Fruit fly (Drosophila melanogaster) whole organism, embryonic: ENCODE results near the gene Usp10.
A peak's percentile ranks its signal among the peaks of the same experiment; 100 is the strongest.

Experiments used
- Abd-B ChIP-seq: fragments of 200-800 bp; sonication (Bioruptor generic); optimal IDR thresholded peaks from 2 replicates; lab custom pipeline; 2018; ENCODE audit warnings: missing biosample characterization, mild to moderate bottlenecking, missing genetic modification characterization, moderate library complexity
- Atf-2 ChIP-seq: fragments of 200-800 bp; sonication (Bioruptor generic); optimal IDR thresholded peaks from 2 replicates; lab custom pipeline; 2016; ENCODE audit warnings: missing biosample characterization, missing genetic modification characterization
- CG1024 ChIP-seq: fragments of 200-800 bp; sonication (Bioruptor generic); IDR thresholded peaks from 2 replicates; pipeline ENCODE4 v1.3.6; 2022; ENCODE audit warnings: missing biosample characterization, missing genetic modification characterization
- CG11723 ChIP-seq: fragments of 200-800 bp; sonication (Bioruptor generic); optimal IDR thresholded peaks from 2 replicates; lab custom pipeline; 2017; ENCODE audit warnings: missing biosample characterization, mild to moderate bottlenecking, missing genetic modification characterization
- CG12104 ChIP-seq: fragments of 200-800 bp; sonication (Bioruptor generic); optimal IDR thresholded peaks from 3 replicates; lab custom pipeline; 2016; ENCODE audit warnings: missing biosample characterization, missing genetic modification characterization
- CG14050 ChIP-seq: fragments of 200-800 bp; sonication (Bioruptor generic); IDR thresholded peaks from 3 replicates; pipeline ENCODE4 v1.3.6; 2022; ENCODE audit warnings: missing biosample characterization, missing genetic modification characterization
- CG1529 ChIP-seq: fragments of 200-800 bp; sonication (Bioruptor generic); optimal IDR thresholded peaks from 3 replicates; lab custom pipeline; 2018; ENCODE audit warnings: missing biosample characterization, missing genetic modification characterization
- CG15696 ChIP-seq: fragments of 200-800 bp; sonication (Bioruptor generic); optimal IDR thresholded peaks from 2 replicates; lab custom pipeline; 2019; ENCODE audit warnings: missing biosample characterization, mild to moderate bottlenecking, missing genetic modification characterization, moderate library complexity
- CG16863 ChIP-seq: fragments of 200-800 bp; sonication (Bioruptor generic); optimal IDR thresholded peaks from 3 replicates; lab custom pipeline; 2016; ENCODE audit warnings: missing biosample characterization, missing genetic modification characterization
- CG17361 ChIP-seq: fragments of 200-800 bp; sonication (Bioruptor generic); IDR thresholded peaks from 3 replicates; pipeline ENCODE4 v1.3.6; 2022; ENCODE audit warnings: missing biosample characterization, missing genetic modification characterization
- CG17385 ChIP-seq: fragments of 200-800 bp; sonication (Bioruptor generic); optimal IDR thresholded peaks from 3 replicates; lab custom pipeline; 2018; ENCODE audit warnings: missing biosample characterization, mild to moderate bottlenecking, missing genetic modification characterization
- CG18599 ChIP-seq: fragments of 200-800 bp; sonication (Bioruptor generic); optimal IDR thresholded peaks from 3 replicates; lab custom pipeline; 2017; ENCODE audit warnings: missing biosample characterization, missing genetic modification characterization, mild to moderate bottlenecking, moderate library complexity, missing genetic modification reagents
- CG30020 ChIP-seq: fragments of 200-800 bp; optimal IDR thresholded peaks from 2 replicates; lab custom pipeline; 2019; ENCODE audit warnings: missing biosample characterization, mild to moderate bottlenecking, missing genetic modification characterization, moderate library complexity
- CG31224 ChIP-seq: fragments of 200-800 bp; sonication (Bioruptor generic); IDR thresholded peaks from 2 replicates; pipeline ENCODE4 v1.3.6; 2022; ENCODE audit warnings: missing biosample characterization, missing genetic modification characterization
- CG3838 ChIP-seq: fragments of 200-800 bp; sonication (Bioruptor generic); optimal IDR thresholded peaks from 3 replicates; lab custom pipeline; 2016; ENCODE audit warnings: missing biosample characterization, missing genetic modification characterization
- CG3847 ChIP-seq: fragments of 200-800 bp; sonication (Bioruptor generic); IDR thresholded peaks from 2 replicates; pipeline ENCODE4 v1.3.6; 2022; ENCODE audit warnings: missing biosample characterization, missing genetic modification characterization
- CG4424 ChIP-seq: fragments of 200-800 bp; sonication (Bioruptor generic); optimal IDR thresholded peaks from 3 replicates; lab custom pipeline; 2016; ENCODE audit warnings: missing biosample characterization, missing genetic modification characterization
- CG4730 ChIP-seq: fragments of 200-800 bp; sonication (Bioruptor generic); IDR thresholded peaks from 2 replicates; pipeline ENCODE4 v1.3.6; 2022; ENCODE audit warnings: missing biosample characterization, missing genetic modification characterization
- CG6272 ChIP-seq: fragments of 200-800 bp; sonication (Bioruptor generic); IDR thresholded peaks from 2 replicates; pipeline ENCODE4 v1.3.6; 2022; ENCODE audit warnings: missing biosample characterization, missing genetic modification characterization
- CG7786 ChIP-seq: fragments of 200-800 bp; sonication (Bioruptor generic); optimal IDR thresholded peaks from 2 replicates; lab custom pipeline; 2016; ENCODE audit warnings: missing biosample characterization, missing genetic modification characterization
- CG7963 ChIP-seq: fragments of 200-800 bp; sonication (Bioruptor generic); IDR thresholded peaks from 3 replicates; pipeline ENCODE4 v1.3.6; 2022; ENCODE audit warnings: missing biosample characterization, missing genetic modification characterization; ENCODE audit not compliant: partially characterized antibody
- CG9437 ChIP-seq: fragments of 200-800 bp; sonication (Bioruptor generic); optimal IDR thresholded peaks from 2 replicates; lab custom pipeline; 2018; ENCODE audit warnings: missing biosample characterization, mild to moderate bottlenecking, missing genetic modification characterization
- CG9932 ChIP-seq: fragments of 200-800 bp; sonication (Bioruptor generic); IDR thresholded peaks from 2 replicates; pipeline ENCODE4 v1.3.6; 2022; ENCODE audit warnings: missing biosample characterization, missing genetic modification characterization
- CkIIα-i1 ChIP-seq: fragments of 200-800 bp; sonication (Bioruptor generic); IDR thresholded peaks from 2 replicates; pipeline ENCODE4 v1.3.6; 2022; ENCODE audit warnings: missing biosample characterization, missing genetic modification characterization
- Fer1 ChIP-seq: fragments of 200-800 bp; sonication (Bioruptor generic); optimal IDR thresholded peaks from 2 replicates; lab custom pipeline; 2017; ENCODE audit warnings: missing biosample characterization, mild to moderate bottlenecking, missing genetic modification characterization
- Hmr ChIP-seq: fragments of 200-800 bp; sonication (Bioruptor generic); optimal IDR thresholded peaks from 3 replicates; lab custom pipeline; 2017; ENCODE audit warnings: mild to moderate bottlenecking, missing biosample characterization, missing genetic modification reagents, missing genetic modification characterization
- Hsf ChIP-seq: fragments of 200-800 bp; sonication (Bioruptor generic); optimal IDR thresholded peaks from 3 replicates; lab custom pipeline; 2016; ENCODE audit warnings: missing biosample characterization, missing genetic modification characterization
- Lpt ChIP-seq: fragments of >200 bp; optimal IDR thresholded peaks from 2 replicates; lab custom pipeline; 2018; ENCODE audit warnings: missing biosample characterization, missing genetic modification characterization
- Meics ChIP-seq: fragments of 200-800 bp; sonication (Bioruptor generic); optimal IDR thresholded peaks from 2 replicates; lab custom pipeline; 2017; ENCODE audit warnings: missing biosample characterization, mild to moderate bottlenecking, missing genetic modification characterization
- Mrtf ChIP-seq: fragments of 200-800 bp; sonication (Bioruptor generic); IDR thresholded peaks from 3 replicates; pipeline ENCODE4 v1.3.6; 2022; ENCODE audit warnings: missing biosample characterization, missing genetic modification characterization
- Opbp ChIP-seq: fragments of 200-800 bp; sonication (Bioruptor generic); IDR thresholded peaks from 3 replicates; pipeline ENCODE4 v1.3.6; 2022; ENCODE audit warnings: missing biosample characterization, missing genetic modification characterization; ENCODE audit not compliant: partially characterized antibody
- Poxn ChIP-seq: fragments of 200-800 bp; sonication (Bioruptor generic); IDR thresholded peaks from 2 replicates; pipeline ENCODE4 v1.3.6; 2022; ENCODE audit warnings: missing biosample characterization, missing genetic modification characterization
- Rfx ChIP-seq: fragments of 200-800 bp; sonication (Bioruptor generic); IDR thresholded peaks from 2 replicates; pipeline ENCODE4 v1.3.6; 2022; ENCODE audit warnings: missing biosample characterization, missing genetic modification characterization
- bigmax ChIP-seq: fragments of 200-800 bp; sonication (Bioruptor generic); optimal IDR thresholded peaks from 2 replicates; lab custom pipeline; 2018; ENCODE audit warnings: missing biosample characterization, mild to moderate bottlenecking, missing genetic modification characterization
- dati ChIP-seq: fragments of 200-800 bp; sonication (Bioruptor generic); IDR thresholded peaks from 2 replicates; pipeline ENCODE4 v1.3.6; 2022; ENCODE audit warnings: missing biosample characterization, missing genetic modification characterization
- dimm ChIP-seq: fragments of 200-800 bp; sonication (Bioruptor generic); IDR thresholded peaks from 2 replicates; pipeline ENCODE4 v1.3.6; 2022; ENCODE audit warnings: missing biosample characterization, missing genetic modification characterization
- disco-r ChIP-seq: fragments of 200-800 bp; sonication (Bioruptor generic); optimal IDR thresholded peaks from 2 replicates; lab custom pipeline; 2016; ENCODE audit warnings: missing biosample characterization, missing genetic modification characterization
- eve ChIP-seq, 2 experiments: fragments of >200 bp; optimal IDR thresholded peaks; 2 replicates each; lab custom pipeline; 2017; ENCODE audit warnings: missing biosample characterization in 2 of 2, missing genetic modification characterization in 2 of 2
- ftz-f1 ChIP-seq: fragments of 200-800 bp; sonication (Bioruptor generic); optimal IDR thresholded peaks from 2 replicates; lab custom pipeline; 2016; ENCODE audit warnings: missing biosample characterization, missing genetic modification characterization
- gem ChIP-seq: fragments of 200-800 bp; sonication (Bioruptor generic); optimal IDR thresholded peaks from 2 replicates; lab custom pipeline; 2019; ENCODE audit warnings: missing biosample characterization, mild to moderate bottlenecking, missing genetic modification characterization, moderate library complexity
- ham ChIP-seq: fragments of 200-800 bp; sonication (Bioruptor generic); IDR thresholded peaks from 2 replicates; pipeline ENCODE4 v1.3.6; 2022; ENCODE audit warnings: missing biosample characterization, missing genetic modification characterization
- odd ChIP-seq: fragments of 200-800 bp; sonication (Bioruptor generic); optimal IDR thresholded peaks from 2 replicates; lab custom pipeline; 2017; ENCODE audit warnings: missing biosample characterization, mild to moderate bottlenecking, missing genetic modification characterization
- otp ChIP-seq: fragments of 200-800 bp; sonication (Bioruptor generic); IDR thresholded peaks from 3 replicates; pipeline ENCODE4, ENCODE4 v1.3.6; 2022; ENCODE audit warnings: missing biosample characterization, missing genetic modification characterization
- sd ChIP-seq: fragments of 200-800 bp; sonication (Bioruptor generic); optimal IDR thresholded peaks from 3 replicates; lab custom pipeline; 2018; ENCODE audit warnings: missing biosample characterization, mild to moderate bottlenecking, missing genetic modification characterization, moderate library complexity
- slp2 ChIP-seq: fragments of 200-800 bp; sonication (Bioruptor generic); optimal IDR thresholded peaks from 2 replicates; lab custom pipeline; 2016; ENCODE audit warnings: missing biosample characterization, missing genetic modification characterization
- sqz ChIP-seq: fragments of 200-800 bp; sonication (Bioruptor generic); optimal IDR thresholded peaks from 3 replicates; lab custom pipeline; 2018; ENCODE audit warnings: missing biosample characterization, mild to moderate bottlenecking, missing genetic modification characterization
- ttk ChIP-seq: fragments of 200-800 bp; sonication (Bioruptor generic); IDR thresholded peaks from 2 replicates; pipeline ENCODE4 v2.1.2; 2022; ENCODE audit warnings: missing biosample characterization, missing genetic modification characterization
- unpg ChIP-seq: fragments of 200-800 bp; sonication (Bioruptor generic); optimal IDR thresholded peaks from 3 replicates; lab custom pipeline; 2018; ENCODE audit warnings: missing biosample characterization, mild to moderate bottlenecking, missing genetic modification characterization, moderate library complexity
- vfl ChIP-seq: fragments of 200-800 bp; sonication (Bioruptor generic); optimal IDR thresholded peaks from 2 replicates; lab custom pipeline; 2016; ENCODE audit warnings: missing biosample characterization, missing genetic modification characterization
- wek ChIP-seq: fragments of 200-800 bp; sonication (Bioruptor generic); optimal IDR thresholded peaks from 3 replicates; lab custom pipeline; 2018; ENCODE audit warnings: missing biosample characterization, mild to moderate bottlenecking, missing genetic modification characterization, moderate library complexity
- yki ChIP-seq: fragments of >200 bp; optimal IDR thresholded peaks from 3 replicates; lab custom pipeline; 2018
- zen ChIP-seq: fragments of 200-800 bp; sonication (Bioruptor generic); optimal IDR thresholded peaks from 3 replicates; lab custom pipeline; 2018; ENCODE audit warnings: missing biosample characterization, mild to moderate bottlenecking, missing genetic modification characterization, moderate library complexity
- zfh1 ChIP-seq: fragments of 200-800 bp; sonication (Bioruptor generic); IDR thresholded peaks from 3 replicates; pipeline ENCODE4 v1.3.6; 2022; ENCODE audit warnings: missing biosample characterization, missing genetic modification characterization

Usp10 gene

DNA sequence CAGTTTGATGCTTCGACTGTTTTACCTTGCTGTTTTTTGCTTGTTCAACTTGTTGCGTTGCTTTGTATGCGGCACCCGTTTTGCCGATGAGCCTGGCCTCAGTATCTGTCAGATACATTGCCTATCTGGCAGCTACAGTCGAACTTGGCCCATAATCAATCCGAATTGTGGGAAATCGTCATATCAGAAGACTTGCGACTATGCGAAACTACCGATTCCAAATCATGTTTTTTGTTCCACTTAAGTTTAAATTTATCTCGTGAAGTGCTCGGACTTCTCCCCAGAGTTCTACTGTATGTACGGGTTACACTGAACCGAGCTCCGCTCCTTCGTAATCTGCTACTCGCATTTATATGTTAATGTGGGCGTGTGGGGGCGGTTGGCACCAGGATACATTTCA is 12.5 kb downstream of the Usp10 start (continued):
- TF ChIP-seq zfh1 (GFP tag; lab: Robert Waterston, UW) (peak; percentile 13; the same call in 1 of the 3 replicates), CG9932 (GFP tag; lab: Robert Waterston, UW) (peak; percentile 23; the same call in 1 of the 2 replicates), CG18599 (peak; percentile 66), CG9437 (no peak), sd (tag; lab: Kevin White, UChicago) (no peak), Mrtf (GFP tag; lab: Robert Waterston, UW) (peak; percentile 10; the same call in 1 of the 3 replicates), CG4424 (GFP tag; lab: Kevin White, UChicago) (no peak), CkIIα-i1 (no peak), vfl (GFP tag; lab: Kevin White, UChicago) (no peak), CG16863 (GFP tag; lab: Kevin White, UChicago) (no peak), Hsf (GFP tag; lab: Kevin White, UChicago) (no peak), CG7786 (GFP tag; lab: Kevin White, UChicago) (no peak), Hmr (GFP tag; lab: Kevin White, UChicago) (no peak), CG6272 (GFP tag; lab: Robert Waterston, UW) (no peak), dimm (GFP tag; lab: Robert Waterston, UW) (no peak), CG1024 (no peak), CG11723 (no peak), disco-r (GFP tag; lab: Kevin White, UChicago) (no peak), CG3847 (GFP tag; lab: Robert Waterston, UW) (no peak), Atf-2 (GFP tag; lab: Kevin White, UChicago) (no peak), slp2 (GFP tag; lab: Kevin White, UChicago) (no peak), Poxn (GFP tag; lab: Robert Waterston, UW) (no peak), sqz (no peak), CG17385 (GFP tag; lab: Kevin White, UChicago) (no peak), unpg (GFP tag; lab: Kevin White, UChicago) (no peak), yki (lab: Kevin White, UChicago) (no peak), ttk (GFP tag; lab: Robert Waterston, UW) (no peak), CG15696 (no peak), Meics (peak; percentile 33), CG30020 (tag; lab: Kevin White, UChicago) (no peak), ham (no peak), CG12104 (GFP tag; lab: Kevin White, UChicago) (no peak), CG4730 (GFP tag; lab: Robert Waterston, UW) (no peak), eve (GFP tag; optimal IDR thresholded peaks at IDR 0.05; lab: Kevin White, UChicago) (no peak), CG7963 (GFP tag; lab: Robert Waterston, UW) (no peak), odd (GFP tag; lab: Kevin White, UChicago) (no peak), CG14050 (GFP tag; lab: Robert Waterston, UW) (no peak), CG17361 (no peak), Abd-B (GFP tag; lab: Kevin White, UChicago) (no peak), otp (GFP tag; lab: Robert Waterston, UW) (no peak), bigmax (GFP tag; lab: Kevin White, UChicago) (no peak), zen (tag; lab: Kevin White, UChicago) (no peak), ftz-f1 (GFP tag; lab: Kevin White, UChicago) (no peak), gem (no peak), Lpt (no peak), wek (no peak), Rfx (GFP tag; lab: Robert Waterston, UW) (peak; percentile 66), Fer1 (no peak), CG31224 (GFP tag; lab: Robert Waterston, UW) (0 out of 2 replicates have a peak, but pooled peaks have one; percentile 25), CG1529 (GFP tag; lab: Kevin White, UChicago) (no peak), dati (GFP tag; lab: Robert Waterston, UW) (no peak), Opbp (GFP tag; lab: Robert Waterston, UW) (no peak), CG3838 (GFP tag; lab: Kevin White, UChicago) (no peak)
